Fruit fly (Drosophila melanogaster): Measurements from ENCODE around the gene CG31495.

- TF ChIP-seq psq (optimal IDR thresholded peaks at IDR 0.05) (no peak), CG8478 (optimal IDR thresholded peaks at IDR 0.05) (no peak), usp (GFP tag; optimal IDR thresholded peaks at IDR 0.05) (no peak), pan (optimal IDR thresholded peaks at IDR 0.05) (no peak), EcR (GFP tag; optimal IDR thresholded peaks at IDR 0.05) (no peak), Dll (optimal IDR thresholded peaks at IDR 0.05) (no peak)
These were observed 17.0 kb downstream of the CG31495 start for dm6 chr3R:13822602-13823220.

All from whole organism.